Fruit fly (Drosophila melanogaster) whole organism, embryonic: Measurements from ENCODE around the gene pygo.

Experiments
- CG10431 ChIP-seq: fragments of 200-800 bp; sonication (Bioruptor generic); optimal IDR thresholded peaks from 3 replicates; lab custom pipeline; 2018; ENCODE audit warnings: missing biosample characterization, mild to moderate bottlenecking, missing genetic modification characterization
- CG11504 ChIP-seq: fragments of 200-800 bp; sonication (Bioruptor generic); optimal IDR thresholded peaks from 3 replicates; lab custom pipeline; 2019; ENCODE audit warnings: missing biosample characterization, mild to moderate bottlenecking, missing genetic modification characterization, moderate library complexity
- CG11696 ChIP-seq: fragments of 200-800 bp; sonication (Bioruptor generic); IDR thresholded peaks from 2 replicates; pipeline ENCODE4 v1.3.6; 2022; ENCODE audit warnings: missing biosample characterization, missing genetic modification characterization
- CG15011 ChIP-seq: fragments of 200-800 bp; sonication (Bioruptor generic); optimal IDR thresholded peaks from 3 replicates; lab custom pipeline; 2018; ENCODE audit warnings: missing biosample characterization, mild to moderate bottlenecking, missing genetic modification characterization
- CG18599 ChIP-seq: fragments of 200-800 bp; sonication (Bioruptor generic); optimal IDR thresholded peaks from 3 replicates; lab custom pipeline; 2017; ENCODE audit warnings: missing biosample characterization, missing genetic modification characterization, mild to moderate bottlenecking, moderate library complexity, missing genetic modification reagents
- CG2120 ChIP-seq: fragments of 200-800 bp; sonication (Bioruptor generic); optimal IDR thresholded peaks from 3 replicates; lab custom pipeline; 2016; ENCODE audit warnings: missing biosample characterization, missing genetic modification characterization
- CG30403 ChIP-seq: fragments of 200-800 bp; sonication (Bioruptor generic); optimal IDR thresholded peaks from 3 replicates; lab custom pipeline; 2016; ENCODE audit warnings: missing biosample characterization, missing genetic modification characterization
- CG43689 ChIP-seq: fragments of 200-800 bp; sonication (Bioruptor generic); IDR thresholded peaks from 2 replicates; pipeline ENCODE4 v1.3.6; 2022; ENCODE audit warnings: missing biosample characterization, missing genetic modification characterization
- CG4424 ChIP-seq: fragments of 200-800 bp; sonication (Bioruptor generic); optimal IDR thresholded peaks from 3 replicates; lab custom pipeline; 2016; ENCODE audit warnings: missing biosample characterization, missing genetic modification characterization
- CG4617 ChIP-seq: fragments of 200-800 bp; sonication (Bioruptor generic); optimal IDR thresholded peaks from 3 replicates; lab custom pipeline; 2016; ENCODE audit warnings: missing biosample characterization, missing genetic modification characterization, borderline replicate concordance
- CG4730 ChIP-seq: fragments of 200-800 bp; sonication (Bioruptor generic); IDR thresholded peaks from 2 replicates; pipeline ENCODE4 v1.3.6; 2022; ENCODE audit warnings: missing biosample characterization, missing genetic modification characterization
- CG7271 ChIP-seq: fragments of 200-800 bp; sonication (Bioruptor generic); optimal IDR thresholded peaks from 2 replicates; lab custom pipeline; 2018; ENCODE audit warnings: missing biosample characterization, mild to moderate bottlenecking, missing genetic modification characterization, moderate library complexity
- CG7556 ChIP-seq: fragments of 200-800 bp; sonication (Bioruptor generic); optimal IDR thresholded peaks from 2 replicates; lab custom pipeline; 2017; ENCODE audit warnings: missing biosample characterization, mild to moderate bottlenecking, missing genetic modification characterization
- CG7839 ChIP-seq: fragments of 200-800 bp; sonication (Bioruptor generic); optimal IDR thresholded peaks from 3 replicates; lab custom pipeline; 2018; ENCODE audit warnings: missing biosample characterization, mild to moderate bottlenecking, missing genetic modification characterization, moderate library complexity
- CG9932 ChIP-seq: fragments of 200-800 bp; sonication (Bioruptor generic); IDR thresholded peaks from 2 replicates; pipeline ENCODE4 v1.3.6; 2022; ENCODE audit warnings: missing biosample characterization, missing genetic modification characterization
- Ets65A ChIP-seq: fragments of 200-800 bp; sonication (Bioruptor generic); peaks from one replicate; lab custom pipeline; 2016; ENCODE audit warnings: missing biosample characterization, missing genetic modification characterization
- HLH3B ChIP-seq: fragments of 200-800 bp; sonication (Bioruptor generic); IDR thresholded peaks from 2 replicates; pipeline ENCODE4 v1.3.6; 2022; ENCODE audit warnings: missing biosample characterization, missing genetic modification characterization
- HmgD ChIP-seq: fragments of 200-800 bp; sonication (Bioruptor generic); optimal IDR thresholded peaks from 3 replicates; lab custom pipeline; 2016; ENCODE audit warnings: missing biosample characterization, missing genetic modification characterization
- Hr3 ChIP-seq: fragments of 200-800 bp; sonication (Bioruptor generic); optimal IDR thresholded peaks from 3 replicates; lab custom pipeline; 2016; ENCODE audit warnings: missing biosample characterization, missing genetic modification characterization
- Max ChIP-seq: fragments of 200-800 bp; sonication (Bioruptor generic); optimal IDR thresholded peaks from 2 replicates; lab custom pipeline; 2016; ENCODE audit warnings: missing biosample characterization, mild to moderate bottlenecking, missing genetic modification characterization
- Med ChIP-seq: fragments of 200-800 bp; sonication (Bioruptor generic); peaks from one replicate; lab custom pipeline; 2016; ENCODE audit warnings: missing biosample characterization, missing genetic modification characterization, mild to moderate bottlenecking, inconsistent platforms, moderate library complexity
- Ptx1 ChIP-seq: fragments of 200-800 bp; sonication (Bioruptor generic); IDR thresholded peaks from 2 replicates; pipeline ENCODE4 v1.3.6; 2022; ENCODE audit warnings: missing biosample characterization, missing genetic modification characterization
- Rfx ChIP-seq: fragments of 200-800 bp; sonication (Bioruptor generic); IDR thresholded peaks from 2 replicates; pipeline ENCODE4 v1.3.6; 2022; ENCODE audit warnings: missing biosample characterization, missing genetic modification characterization
- Sox102F ChIP-seq: fragments of 200-800 bp; sonication (Bioruptor generic); optimal IDR thresholded peaks from 2 replicates; lab custom pipeline; 2018; ENCODE audit warnings: missing biosample characterization, mild to moderate bottlenecking, missing genetic modification characterization, moderate library complexity
- Sry-β ChIP-seq: fragments of 200-800 bp; sonication (Bioruptor generic); optimal IDR thresholded peaks from 2 replicates; lab custom pipeline; 2018; ENCODE audit warnings: missing biosample characterization, mild to moderate bottlenecking, missing genetic modification characterization, moderate library complexity
- Xrp1 ChIP-seq: fragments of 200-800 bp; sonication (Bioruptor generic); IDR thresholded peaks from 2 replicates; pipeline ENCODE4 v1.3.6; 2022; ENCODE audit warnings: missing biosample characterization, missing genetic modification characterization
- ac ChIP-seq: fragments of 200-800 bp; sonication (Bioruptor generic); optimal IDR thresholded peaks from 3 replicates; lab custom pipeline; 2017; ENCODE audit warnings: missing biosample characterization, mild to moderate bottlenecking, missing genetic modification characterization
- bsh ChIP-seq, 2 experiments: fragments of 200-800 bp; sonication (Bioruptor generic); optimal IDR thresholded peaks; 2 replicates each; lab custom pipeline; 2017 to 2018; ENCODE audit warnings: mild to moderate bottlenecking in 2 of 2, missing biosample characterization in 2 of 2, missing genetic modification characterization in 2 of 2, moderate library complexity in 1 of 2
- fd64A ChIP-seq: fragments of 200-800 bp; sonication (Bioruptor generic); optimal IDR thresholded peaks from 3 replicates; lab custom pipeline; 2018; ENCODE audit warnings: missing biosample characterization, mild to moderate bottlenecking, missing genetic modification characterization
- gem ChIP-seq: fragments of 200-800 bp; sonication (Bioruptor generic); optimal IDR thresholded peaks from 2 replicates; lab custom pipeline; 2019; ENCODE audit warnings: missing biosample characterization, mild to moderate bottlenecking, missing genetic modification characterization, moderate library complexity
- hth ChIP-seq: fragments of >200 bp; optimal IDR thresholded peaks from 2 replicates; lab custom pipeline; 2017; ENCODE audit warnings: inconsistent platforms
- kah ChIP-seq: fragments of 200-800 bp; sonication (Bioruptor generic); optimal IDR thresholded peaks from 2 replicates; lab custom pipeline; 2018; ENCODE audit warnings: missing biosample characterization, mild to moderate bottlenecking, missing genetic modification characterization
- lilli ChIP-seq: fragments of 200-800 bp; sonication (Bioruptor generic); optimal IDR thresholded peaks from 3 replicates; lab custom pipeline; 2016; ENCODE audit warnings: missing biosample characterization, missing genetic modification characterization
- lmd ChIP-seq: fragments of 200-800 bp; sonication (Bioruptor generic); IDR thresholded peaks from 2 replicates; pipeline ENCODE4 v1.3.6; 2022; ENCODE audit warnings: missing biosample characterization, missing genetic modification characterization
- maf-S ChIP-seq: fragments of 200-800 bp; sonication (Bioruptor generic); optimal IDR thresholded peaks from 2 replicates; lab custom pipeline; 2016; ENCODE audit warnings: missing biosample characterization, missing genetic modification characterization
- prd ChIP-seq, 3 experiments: fragments of >200 bp in 2 of 3; fragments of 200-800 bp in 1 of 3; sonication (Bioruptor generic) in 1 of 3; optimal IDR thresholded peaks in 2 of 3; IDR thresholded peaks in 1 of 3; 2 replicates in 2 of 3; 3 replicates in 1 of 3; pipeline versions ENCODE4 v1.3.6 to Lab custom; 2017 to 2022; ENCODE audit warnings: missing biosample characterization in 1 of 3, missing genetic modification characterization in 1 of 3
- row ChIP-seq: fragments of 200-800 bp; sonication (Bioruptor generic); IDR thresholded peaks from 3 replicates; pipeline ENCODE4 v1.3.6; 2022; ENCODE audit warnings: missing biosample characterization, missing genetic modification characterization
- sens ChIP-seq: fragments of 200-800 bp; sonication (Bioruptor generic); peaks from one replicate; lab custom pipeline; 2016; ENCODE audit warnings: missing biosample characterization, missing genetic modification characterization
- sima ChIP-seq: fragments of 200-800 bp; sonication (Bioruptor generic); optimal IDR thresholded peaks from 2 replicates; lab custom pipeline; 2016; ENCODE audit warnings: missing biosample characterization, missing genetic modification characterization
- sisA ChIP-seq: fragments of 200-800 bp; sonication (Bioruptor generic); IDR thresholded peaks from 2 replicates; pipeline ENCODE4 v1.3.6; 2022; ENCODE audit warnings: missing biosample characterization, missing genetic modification characterization
- slbo ChIP-seq: fragments of 200-800 bp; sonication (Bioruptor generic); IDR thresholded peaks from 2 replicates; pipeline ENCODE4 v1.3.6; 2022; ENCODE audit warnings: missing biosample characterization, missing genetic modification characterization
- tap ChIP-seq: fragments of 200-800 bp; optimal IDR thresholded peaks from 3 replicates; lab custom pipeline; 2019; ENCODE audit warnings: missing biosample characterization, mild to moderate bottlenecking, missing genetic modification characterization, moderate library complexity
- unpg ChIP-seq: fragments of 200-800 bp; sonication (Bioruptor generic); optimal IDR thresholded peaks from 3 replicates; lab custom pipeline; 2018; ENCODE audit warnings: missing biosample characterization, mild to moderate bottlenecking, missing genetic modification characterization, moderate library complexity
- vvl ChIP-seq: fragments of 200-800 bp; sonication (Bioruptor generic); IDR thresholded peaks from 2 replicates; pipeline ENCODE4 v1.3.6; 2022; ENCODE audit warnings: missing biosample characterization, missing genetic modification characterization

pygo gene

DNA sequence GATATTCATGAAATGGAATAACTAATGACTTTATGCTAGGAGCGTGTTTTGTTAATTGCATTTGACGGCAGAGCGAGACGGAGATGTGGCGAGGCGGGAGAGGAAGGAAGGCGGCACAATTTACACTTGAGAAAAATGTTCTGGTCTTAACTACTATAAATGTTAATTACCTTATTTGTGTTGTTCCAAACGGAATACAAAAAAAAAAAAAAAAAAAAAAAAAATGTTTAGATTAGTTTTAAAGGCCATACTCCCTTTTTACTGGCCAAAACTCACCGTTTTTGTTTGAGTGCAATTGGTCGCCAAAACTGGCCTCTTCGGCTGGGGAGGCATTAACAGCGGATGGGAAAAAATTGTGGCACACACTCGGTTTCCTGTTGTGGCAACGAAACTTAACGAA is 46.7 kb upstream of the pygo start:
- TF ChIP-seq Sox102F (GFP tag; lab: Kevin White, UChicago), result peak; percentile 26
- TF ChIP-seq CG4730, result no peak
- TF ChIP-seq CG11696 (GFP tag; lab: Robert Waterston, UW), result no peak
- TF ChIP-seq Sry-β (GFP tag; lab: Kevin White, UChicago), result no peak
- peak; percentile 23 for TF ChIP-seq CG7839 (tag; lab: Kevin White, UChicago)
- TF ChIP-seq CG43689 (GFP tag; lab: Robert Waterston, UW), result no peak
- TF ChIP-seq slbo (GFP tag; lab: Robert Waterston, UW), result peak; percentile 27; the same call in 1 of the 2 replicates
- no peak for TF ChIP-seq tap
- TF ChIP-seq Hr3 (GFP tag; lab: Kevin White, UChicago), result peak; percentile 2
- TF ChIP-seq lmd (GFP tag; lab: Robert Waterston, UW), result peak; percentile 45
- peak; percentile 11; the same call in 1 of the 2 replicates for TF ChIP-seq CG9932 (GFP tag; lab: Robert Waterston, UW)
- peak; percentile 32 for TF ChIP-seq CG2120
- TF ChIP-seq prd (optimal IDR thresholded peaks at IDR 0.05; lab: Kevin White, UChicago), result no peak
- peak; percentile 44; the same call in 2 of the 3 replicates for TF ChIP-seq prd (GFP tag; IDR thresholded peaks at IDR 0.05; lab: Robert Waterston, UW)
- TF ChIP-seq CG10431 (GFP tag; lab: Kevin White, UChicago), result no peak
- no peak for TF ChIP-seq CG4617
- TF ChIP-seq CG11504 (tag; lab: Kevin White, UChicago), result peak; percentile 11
- no peak for TF ChIP-seq sima (GFP tag; lab: Kevin White, UChicago)
- TF ChIP-seq Med (GFP tag; lab: Kevin White, UChicago), result peak; percentile 65
- no peak for TF ChIP-seq fd64A
- TF ChIP-seq Rfx (GFP tag; lab: Robert Waterston, UW), result peak; percentile 53
- TF ChIP-seq HmgD, result no peak
- TF ChIP-seq Xrp1 (GFP tag; lab: Robert Waterston, UW), result peak; percentile 36; the same call in 1 of the 2 replicates
- TF ChIP-seq CG30403, result peak; percentile 15
- TF ChIP-seq sisA, result peak; percentile 36; the same call in 1 of the 2 replicates
- TF ChIP-seq HLH3B, result 0 out of 2 replicates have a peak, but pooled peaks have one; percentile 26
- TF ChIP-seq CG18599, result peak; percentile 19
- TF ChIP-seq Ptx1 (GFP tag; lab: Robert Waterston, UW), result 0 out of 2 replicates have a peak, but pooled peaks have one; percentile 12
- no peak for TF ChIP-seq kah (GFP tag; lab: Kevin White, UChicago)
- TF ChIP-seq CG7271 (tag; lab: Kevin White, UChicago), result no peak
- TF ChIP-seq unpg (GFP tag; lab: Kevin White, UChicago), result peak; percentile 26
- peak in 1 of 2 experiments; percentile 6 for TF ChIP-seq bsh (GFP tag; optimal IDR thresholded peaks at IDR 0.05; lab: Kevin White, UChicago)
- TF ChIP-seq row (GFP tag; lab: Robert Waterston, UW), result peak; percentile 45
- peak; percentile 77 for TF ChIP-seq sens (GFP tag; lab: Kevin White, UChicago)
- TF ChIP-seq Ets65A (GFP tag; lab: Kevin White, UChicago), result peak; percentile 39
- peak; percentile 48; the same call in 1 of the 2 replicates for TF ChIP-seq vvl (GFP tag; lab: Robert Waterston, UW)
- TF ChIP-seq gem (tag; lab: Kevin White, UChicago), result peak; percentile 42
- no peak for TF ChIP-seq ac (GFP tag; lab: Kevin White, UChicago)
- TF ChIP-seq CG4424, result peak; percentile 3
- peak; percentile 21 for TF ChIP-seq CG7556 (GFP tag; lab: Kevin White, UChicago)

DNA sequence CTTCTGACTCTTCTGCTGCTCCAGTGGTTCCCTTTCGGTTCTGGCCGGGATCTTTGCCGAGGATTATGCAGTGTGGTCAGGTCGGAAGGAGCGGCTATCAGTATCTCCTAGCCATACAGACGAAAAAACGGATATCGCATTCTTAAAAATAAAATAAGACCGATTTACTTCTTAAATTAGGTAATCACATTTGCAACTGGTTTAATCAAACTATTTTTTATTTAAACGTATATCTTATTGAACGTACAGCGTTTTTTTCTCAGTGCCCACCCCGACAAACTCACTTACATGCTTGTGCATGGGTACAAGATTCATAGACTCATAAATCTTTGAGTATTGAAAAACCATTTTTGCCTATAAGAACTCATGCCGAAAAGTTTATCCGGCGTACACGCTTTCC is 45.7 kb upstream of the pygo start:
- TF ChIP-seq maf-S (GFP tag; lab: Kevin White, UChicago), result no peak
- no peak for TF ChIP-seq CG15011
- TF ChIP-seq hth, result no peak
- peak; percentile 51 for TF ChIP-seq Med (GFP tag; lab: Kevin White, UChicago)
- TF ChIP-seq Max (GFP tag; lab: Kevin White, UChicago), result no peak
- TF ChIP-seq lilli, result no peak
- TF ChIP-seq sens (GFP tag; lab: Kevin White, UChicago), result peak; percentile 64
